Worm (Caenorhabditis elegans) whole organism, L4 larva: ENCODE data around the gene glb-21.

Source experiments
- Y5F2A.4 ChIP-seq: fragments of 200-800 bp; sonication (Bioruptor generic); optimal IDR thresholded peaks from 2 replicates; lab custom pipeline; 2018; ENCODE audit warnings: mild to moderate bottlenecking, missing genetic modification characterization, missing compliant biosample characterization
- ZK546.5 ChIP-seq, 2 experiments: sonication (generic microtip); optimal IDR thresholded peaks; 2 replicates each; lab custom pipeline; 2017; ENCODE audit warnings: missing biosample characterization in 2 of 2, missing genetic modification characterization in 2 of 2
- attf-4 ChIP-seq: sonication (generic microtip); optimal IDR thresholded peaks from 3 replicates; lab custom pipeline; 2017; ENCODE audit warnings: missing biosample characterization, missing genetic modification characterization
- dmd-8 ChIP-seq: fragments of 200-800 bp; sonication (Bioruptor generic); IDR thresholded peaks from 2 replicates; pipeline ENCODE4 v1.3.6; 2022; ENCODE audit warnings: missing genetic modification characterization, missing compliant biosample characterization
- mdt-29 ChIP-seq: fragments of 200-800 bp; sonication (Bioruptor generic); IDR thresholded peaks from 2 replicates; pipeline ENCODE4 v1.3.6; 2022; ENCODE audit warnings: missing genetic modification reagents, missing genetic modification characterization, missing compliant biosample characterization
- mxl-2 ChIP-seq: fragments of 200-800 bp; sonication (Bioruptor generic); conservative IDR thresholded peaks from 2 replicates; pipeline ENCODE4 v1.3.6; 2022; ENCODE audit warnings: missing genetic modification reagents, missing genetic modification characterization, missing compliant biosample characterization
- nhr-6 ChIP-seq: fragments of 150-350 bp; optimal IDR thresholded peaks from 2 replicates; lab custom pipeline; 2014; ENCODE audit warnings: missing biosample characterization, missing genetic modification characterization
- nhr-76 ChIP-seq: fragments of 150-350 bp; optimal IDR thresholded peaks from 2 replicates; lab custom pipeline; 2014; ENCODE audit warnings: missing biosample characterization, missing genetic modification characterization
- pqm-1 ChIP-seq: sonication (generic microtip); optimal IDR thresholded peaks from 2 replicates; lab custom pipeline; 2017; ENCODE audit warnings: missing biosample characterization, missing genetic modification characterization
- set-16 ChIP-seq: fragments of 200-800 bp; sonication (Bioruptor generic); IDR thresholded peaks from 2 replicates; pipeline ENCODE4 v1.3.6; 2022; ENCODE audit warnings: missing genetic modification reagents, missing genetic modification characterization, missing compliant biosample characterization
- ztf-7 ChIP-seq: fragments of 150-350 bp; optimal IDR thresholded peaks from 2 replicates; lab custom pipeline; 2014; ENCODE audit warnings: missing biosample characterization, missing genetic modification characterization

- no peak for TF ChIP-seq ZK546.5 (tag; optimal IDR thresholded peaks at IDR 0.05; lab: Kevin White, UChicago)
- TF ChIP-seq nhr-6 (tag; lab: Kevin White, UChicago): no peak
- no peak for TF ChIP-seq Y5F2A.4 (GFP tag; lab: Kevin White, UChicago)
- no peak for TF ChIP-seq attf-4 (tag; lab: Kevin White, UChicago)
- TF ChIP-seq set-16: no peak
- no peak for TF ChIP-seq mxl-2 (GFP tag; lab: Robert Waterston, UW)
- no peak for TF ChIP-seq nhr-76 (tag; lab: Kevin White, UChicago)
- TF ChIP-seq dmd-8 (GFP tag; lab: Robert Waterston, UW): no peak
- no peak for TF ChIP-seq mdt-29 (GFP tag; lab: Robert Waterston, UW)
- TF ChIP-seq ztf-7: no peak
- no peak for TF ChIP-seq pqm-1
These were observed 9.6 kb downstream of the glb-21 start for ce11 chrIV:10701866-10702458.
